Worm (Caenorhabditis elegans): ENCODE results near the gene srt-19.

DNA sequence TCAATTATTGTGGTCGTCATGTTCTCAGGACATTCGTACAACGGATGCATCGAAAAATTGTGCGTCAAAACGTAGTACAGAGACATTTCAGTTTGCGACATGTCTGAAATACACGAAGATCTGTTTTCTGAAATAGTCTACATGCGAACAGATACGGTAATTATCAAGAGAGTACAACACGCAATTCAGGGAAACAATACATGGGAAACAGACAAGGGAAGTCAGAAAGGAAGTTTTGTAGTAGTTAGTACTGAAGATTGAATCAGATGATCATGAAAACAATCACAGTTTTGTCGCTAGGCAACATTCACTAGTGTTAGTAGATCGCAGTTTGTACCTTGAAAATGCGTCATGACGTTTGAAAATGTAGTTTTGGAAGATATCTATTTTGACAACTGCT is 34.8 kb upstream of the srt-19 start, which contains the start of gene srt-13:
- TF ChIP-seq aha-1 (tag; optimal IDR thresholded peaks at IDR 0.05) (no peak), swsn-7 (tag; optimal IDR thresholded peaks at IDR 0.05) (no peak), nhr-76 (tag; optimal IDR thresholded peaks at IDR 0.05) (no peak), nhr-77 (tag; optimal IDR thresholded peaks at IDR 0.05) (no peak), ceh-63 (GFP tag; optimal IDR thresholded peaks at IDR 0.05) (no peak)

All from whole organism, L1 larva.